Fruit fly (Drosophila melanogaster): Measurements from ENCODE around the gene mop.

DNA sequence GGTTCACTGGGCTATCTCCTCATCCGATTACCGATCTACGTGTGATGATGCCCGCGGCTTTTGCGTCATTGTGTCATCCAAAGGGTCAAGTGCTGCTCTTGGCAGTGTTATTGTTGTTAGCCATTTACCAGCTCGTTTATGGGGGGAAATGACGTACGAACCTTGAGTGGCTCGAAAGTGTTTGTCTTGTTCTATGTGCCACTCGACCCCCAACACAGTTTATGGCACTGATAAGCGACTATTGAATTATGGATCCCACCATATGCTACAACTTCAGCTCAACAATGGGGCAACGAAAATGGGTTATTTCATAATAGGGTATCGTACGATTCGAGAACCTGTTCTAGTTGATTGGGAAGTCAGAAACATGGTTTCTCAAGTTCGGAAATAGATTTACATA lies 3.4 kb upstream of the mop start:
- TF ChIP-seq CG6276 (GFP tag; optimal IDR thresholded peaks at IDR 0.05) (no peak), OdsH (GFP tag; optimal IDR thresholded peaks at IDR 0.05) (no peak), Sox15 (GFP tag; optimal IDR thresholded peaks at IDR 0.05) (no peak), Gug (GFP tag; IDR thresholded peaks at IDR 0.05) (no peak), Smox (GFP tag; optimal IDR thresholded peaks at IDR 0.05) (no peak), CG16779 (tag; optimal IDR thresholded peaks at IDR 0.05) (no peak), CG10669 (GFP tag; optimal IDR thresholded peaks at IDR 0.05) (no peak), achi (GFP tag; optimal IDR thresholded peaks at IDR 0.05) (no peak), pdm3 (GFP tag; optimal IDR thresholded peaks at IDR 0.05) (no peak)

All from whole organism, prepupa.